Fruit fly (Drosophila melanogaster): ENCODE measurements around the gene GluRIIC.
A peak's percentile ranks its signal among the peaks of the same experiment; 100 is the strongest.

Gene GluRIIC

dm6 chr2L:884970-885369 lies 28.9 kb upstream of the GluRIIC start, which contains the start of gene CG15824 (continued):
- no peak for TF ChIP-seq CG6765 (GFP tag; optimal IDR thresholded peaks at IDR 0.05)
- no peak for TF ChIP-seq fd3F (GFP tag; optimal IDR thresholded peaks at IDR 0.05)

- TF ChIP-seq dpn (GFP tag; optimal IDR thresholded peaks at IDR 0.05), result peak in 1 of 2 experiments; percentile 8
- TF ChIP-seq Oli (tag; optimal IDR thresholded peaks at IDR 0.05), result peak; percentile 20
- 0 out of 3 replicates have a peak, but pooled peaks have one; percentile 32 for TF ChIP-seq zfh1 (GFP tag; IDR thresholded peaks at IDR 0.05)
- no peak for TF ChIP-seq crp (GFP tag; optimal IDR thresholded peaks at IDR 0.05)
- no peak for TF ChIP-seq run (tag; optimal IDR thresholded peaks at IDR 0.05)
- peak; percentile 4 for TF ChIP-seq Antp (GFP tag; optimal IDR thresholded peaks at IDR 0.05)
- no peak for TF ChIP-seq CG7271 (tag; optimal IDR thresholded peaks at IDR 0.05)
- peak; percentile 62 for TF ChIP-seq CG18599 (GFP tag; optimal IDR thresholded peaks at IDR 0.05)
- TF ChIP-seq CG8765 (GFP tag; IDR thresholded peaks at IDR 0.05), result no peak
- peak in 1 of 2 experiments; percentile 1 for TF ChIP-seq Hr51 (GFP tag; optimal IDR thresholded peaks at IDR 0.05)
- peak; percentile 47 for TF ChIP-seq CG17359 (tag; optimal IDR thresholded peaks at IDR 0.05)
- no peak for TF ChIP-seq CTCF (GFP tag; optimal IDR thresholded peaks at IDR 0.05)
- 0 out of 3 replicates have a peak, but pooled peaks have one; percentile 11 for TF ChIP-seq dysf (GFP tag; IDR thresholded peaks at IDR 0.05)
- TF ChIP-seq vvl (GFP tag; IDR thresholded peaks at IDR 0.05), result 0 out of 2 replicates have a peak, but pooled peaks have one; percentile 20
- TF ChIP-seq vfl (GFP tag; optimal IDR thresholded peaks at IDR 0.05), result no peak
- no peak for TF ChIP-seq HHEX (GFP tag; optimal IDR thresholded peaks at IDR 0.05)
- peak; percentile 54; the same call in 2 of the 3 replicates for TF ChIP-seq row (GFP tag; IDR thresholded peaks at IDR 0.05)
- TF ChIP-seq sens (GFP tag), result peak; percentile 55
- no peak for TF ChIP-seq Blimp-1 (GFP tag; optimal IDR thresholded peaks at IDR 0.05)
- TF ChIP-seq nmo (GFP tag; optimal IDR thresholded peaks at IDR 0.05), result peak; percentile 13
- no peak for TF ChIP-seq fru (optimal IDR thresholded peaks at IDR 0.05)
- TF ChIP-seq usp (GFP tag; optimal IDR thresholded peaks at IDR 0.05), result no peak
- no peak for TF ChIP-seq CG2199 (GFP tag; IDR thresholded peaks at IDR 0.05)
- no peak for TF ChIP-seq maf-S (GFP tag; optimal IDR thresholded peaks at IDR 0.05)
- TF ChIP-seq Hmr (GFP tag; optimal IDR thresholded peaks at IDR 0.05), result peak; percentile 55
- no peak for TF ChIP-seq CG10147 (GFP tag; optimal IDR thresholded peaks at IDR 0.05)
- TF ChIP-seq CG18011 (GFP tag; optimal IDR thresholded peaks at IDR 0.05), result no peak
- TF ChIP-seq dmrt99B (tag; optimal IDR thresholded peaks at IDR 0.05), result peak; percentile 54
- TF ChIP-seq fd96Cb (tag; optimal IDR thresholded peaks at IDR 0.05), result peak; percentile 16
- no peak for TF ChIP-seq pnt (GFP tag; optimal IDR thresholded peaks at IDR 0.05)
- peak; percentile 10 for TF ChIP-seq PHDP (tag; optimal IDR thresholded peaks at IDR 0.05)
- TF ChIP-seq zfh2 (GFP tag; optimal IDR thresholded peaks at IDR 0.05), result no peak
- no peak for TF ChIP-seq zf30C (GFP tag; optimal IDR thresholded peaks at IDR 0.05)
- TF ChIP-seq CG34422 (GFP tag; IDR thresholded peaks at IDR 0.05), result no peak
- TF ChIP-seq ranshi (GFP tag; IDR thresholded peaks at IDR 0.05), result peak; percentile 15; the same call in 1 of the 2 replicates
- no peak for TF ChIP-seq pzg (GFP tag; optimal IDR thresholded peaks at IDR 0.05)
- no peak for TF ChIP-seq CG3163 (GFP tag; optimal IDR thresholded peaks at IDR 0.05)
- peak; percentile 76 for TF ChIP-seq Med (GFP tag)
- 0 out of 3 replicates have a peak, but pooled peaks have one; percentile 20 for TF ChIP-seq CG2889 (GFP tag; IDR thresholded peaks at IDR 0.05)
- no peak for TF ChIP-seq disco-r (GFP tag; optimal IDR thresholded peaks at IDR 0.05)
- TF ChIP-seq Neu2 (GFP tag; optimal IDR thresholded peaks at IDR 0.05; ENCODE audit: borderline replicate concordance), result no peak
- no peak for TF ChIP-seq ken (GFP tag; IDR thresholded peaks at IDR 0.05)
- no peak for TF ChIP-seq pb (GFP tag; optimal IDR thresholded peaks at IDR 0.05)
- no peak for TF ChIP-seq GATAe (GFP tag; conservative IDR thresholded peaks at IDR 0.05)
- TF ChIP-seq Ada2b (GFP tag; IDR thresholded peaks at IDR 0.05), result 0 out of 2 replicates have a peak, but pooled peaks have one; percentile 6
- TF ChIP-seq CG15514 (GFP tag; optimal IDR thresholded peaks at IDR 0.05), result peak; percentile 18
- peak; percentile 19; the same call in 1 of the 2 replicates for TF ChIP-seq esg (GFP tag; conservative IDR thresholded peaks at IDR 0.05)
These were observed 27.1 kb upstream of the GluRIIC start for dm6 chr2L:886743-887142.
